Worm (Caenorhabditis elegans) whole organism, L2 larva: ENCODE results near the gene ssu-2.

Experiments
- Y55F3AM.14 ChIP-seq: fragments of 200-800 bp; sonication (Bioruptor generic); optimal IDR thresholded peaks from 2 replicates; lab custom pipeline; 2018; ENCODE audit warnings: mild to moderate bottlenecking, missing genetic modification characterization, missing compliant biosample characterization
- ZK546.5 ChIP-seq: sonication (generic microtip); optimal IDR thresholded peaks from 2 replicates; lab custom pipeline; 2017; ENCODE audit warnings: missing biosample characterization, missing genetic modification characterization
- alr-1 ChIP-seq: fragments of 150-350 bp; optimal IDR thresholded peaks from 2 replicates; lab custom pipeline; 2014; ENCODE audit warnings: missing biosample characterization, missing genetic modification characterization
- aly-2 ChIP-seq: fragments of 150-350 bp; optimal IDR thresholded peaks from 2 replicates; lab custom pipeline; 2014; ENCODE audit warnings: missing biosample characterization, missing genetic modification characterization
- ama-1 ChIP-seq: fragments of 150-350 bp; optimal IDR thresholded peaks from 2 replicates; lab custom pipeline; 2018; ENCODE audit warnings: inconsistent platforms
- blmp-1 ChIP-seq: sonication (generic microtip); optimal IDR thresholded peaks from 2 replicates; lab custom pipeline; 2017; ENCODE audit warnings: missing genetic modification characterization, mild to moderate bottlenecking, missing compliant biosample characterization, antibody characterized with exemption, moderate library complexity; ENCODE audit not compliant: insufficient read depth
- ceh-16 ChIP-seq: fragments of 150-350 bp; optimal IDR thresholded peaks from 2 replicates; lab custom pipeline; 2014; ENCODE audit warnings: missing biosample characterization, missing genetic modification characterization
- ceh-82 ChIP-seq: fragments of 150-350 bp; optimal IDR thresholded peaks from 2 replicates; lab custom pipeline; 2014; ENCODE audit warnings: missing biosample characterization, missing genetic modification characterization
- crh-2 ChIP-seq: sonication (generic microtip); optimal IDR thresholded peaks from 2 replicates; lab custom pipeline; 2017; ENCODE audit warnings: missing biosample characterization, missing genetic modification characterization
- dmd-4 ChIP-seq: sonication (generic microtip); optimal IDR thresholded peaks from 2 replicates; lab custom pipeline; 2017; ENCODE audit warnings: missing biosample characterization, missing genetic modification characterization
- egl-27 ChIP-seq: sonication (generic microtip); optimal IDR thresholded peaks from 3 replicates; lab custom pipeline; 2017; ENCODE audit warnings: missing biosample characterization, missing genetic modification reagents, missing genetic modification characterization
- elt-1 ChIP-seq: fragments of 150-350 bp; optimal IDR thresholded peaks from 2 replicates; lab custom pipeline; 2014; ENCODE audit warnings: missing biosample characterization, missing genetic modification characterization
- elt-3 ChIP-seq: sonication (generic microtip); optimal IDR thresholded peaks from 2 replicates; lab custom pipeline; 2017; ENCODE audit warnings: missing biosample characterization, missing genetic modification characterization
- fos-1 ChIP-seq: fragments of 150-350 bp; optimal IDR thresholded peaks from 2 replicates; lab custom pipeline; 2014; ENCODE audit warnings: missing biosample characterization, missing genetic modification characterization
- lin-11 ChIP-seq: fragments of 150-350 bp; sonication (generic microtip); optimal IDR thresholded peaks from 2 replicates; lab custom pipeline; 2014; ENCODE audit warnings: missing biosample characterization, missing genetic modification characterization, inconsistent platforms, mixed read lengths
- lin-13 ChIP-seq: fragments of 150-350 bp; optimal IDR thresholded peaks from 2 replicates; lab custom pipeline; 2014; ENCODE audit warnings: missing biosample characterization, missing genetic modification reagents, missing genetic modification characterization
- lsy-2 ChIP-seq, 2 experiments: fragments of 150-350 bp in 1 of 2; sonication (generic microtip) in 1 of 2; optimal IDR thresholded peaks; 2 replicates each; lab custom pipeline; 2014 to 2017; ENCODE audit warnings: missing biosample characterization in 2 of 2, missing genetic modification characterization in 2 of 2
- mab-5 ChIP-seq: fragments of 150-350 bp; optimal IDR thresholded peaks from 2 replicates; lab custom pipeline; 2014; ENCODE audit warnings: missing biosample characterization, missing genetic modification characterization
- mbf-1 ChIP-seq: sonication (generic microtip); optimal IDR thresholded peaks from 2 replicates; lab custom pipeline; 2017; ENCODE audit warnings: missing biosample characterization, missing genetic modification characterization
- nhr-10 ChIP-seq: sonication (generic microtip); optimal IDR thresholded peaks from 2 replicates; lab custom pipeline; 2017; ENCODE audit warnings: missing biosample characterization, missing genetic modification characterization
- nhr-129 ChIP-seq: fragments of 150-350 bp; optimal IDR thresholded peaks from 2 replicates; lab custom pipeline; 2014; ENCODE audit warnings: missing biosample characterization, missing genetic modification characterization
- nhr-23 ChIP-seq: fragments of 150-350 bp; optimal IDR thresholded peaks from 2 replicates; lab custom pipeline; 2014; ENCODE audit warnings: missing biosample characterization, missing genetic modification reagents, missing genetic modification characterization
- nhr-237 ChIP-seq: fragments of 150-350 bp; optimal IDR thresholded peaks from 2 replicates; lab custom pipeline; 2014; ENCODE audit warnings: missing biosample characterization, missing genetic modification characterization
- nhr-25 ChIP-seq: fragments of 150-350 bp; sonication (generic microtip); optimal IDR thresholded peaks from 3 replicates; lab custom pipeline; 2014; ENCODE audit warnings: missing biosample characterization, missing genetic modification characterization
- nhr-6 ChIP-seq: fragments of 150-350 bp; optimal IDR thresholded peaks from 2 replicates; lab custom pipeline; 2014; ENCODE audit warnings: missing biosample characterization, missing genetic modification characterization
- nhr-77 ChIP-seq: fragments of 150-350 bp; optimal IDR thresholded peaks from 2 replicates; lab custom pipeline; 2014; ENCODE audit warnings: missing biosample characterization, missing genetic modification characterization
- peb-1 ChIP-seq: fragments of 150-350 bp; optimal IDR thresholded peaks from 2 replicates; lab custom pipeline; 2014; ENCODE audit warnings: missing biosample characterization, missing genetic modification characterization
- sem-4 ChIP-seq: fragments of 150-350 bp; optimal IDR thresholded peaks from 2 replicates; lab custom pipeline; 2014; ENCODE audit warnings: missing biosample characterization, missing genetic modification reagents, missing genetic modification characterization
- skn-1 ChIP-seq: sonication (generic microtip); optimal IDR thresholded peaks from 2 replicates; lab custom pipeline; 2017; ENCODE audit warnings: missing biosample characterization, missing genetic modification characterization
- sma-9 ChIP-seq, 2 experiments: fragments of 150-350 bp in 1 of 2; sonication (generic microtip) in 1 of 2; optimal IDR thresholded peaks; 2 replicates each; lab custom pipeline; 2014 to 2016; ENCODE audit warnings: missing genetic modification characterization in 2 of 2, mild to moderate bottlenecking in 1 of 2, missing biosample characterization in 1 of 2, missing compliant biosample characterization in 1 of 2, missing genetic modification reagents in 1 of 2, moderate library complexity in 1 of 2
- unc-62 ChIP-seq: fragments of 150-350 bp; optimal IDR thresholded peaks from 2 replicates; lab custom pipeline; 2014; ENCODE audit warnings: missing biosample characterization, missing genetic modification reagents, missing genetic modification characterization
- zag-1 ChIP-seq: fragments of 150-350 bp; optimal IDR thresholded peaks from 2 replicates; lab custom pipeline; 2014; ENCODE audit warnings: missing biosample characterization, missing genetic modification characterization
- ztf-1 ChIP-seq: fragments of 200-800 bp; sonication (Bioruptor generic); conservative IDR thresholded peaks from 2 replicates; pipeline ENCODE4 v1.3.6; 2022; ENCODE audit warnings: missing genetic modification characterization, missing compliant biosample characterization
- ztf-11 ChIP-seq: sonication (generic microtip); optimal IDR thresholded peaks from 2 replicates; lab custom pipeline; 2017; ENCODE audit warnings: missing biosample characterization, missing genetic modification characterization

The ssu-2 gene

DNA sequence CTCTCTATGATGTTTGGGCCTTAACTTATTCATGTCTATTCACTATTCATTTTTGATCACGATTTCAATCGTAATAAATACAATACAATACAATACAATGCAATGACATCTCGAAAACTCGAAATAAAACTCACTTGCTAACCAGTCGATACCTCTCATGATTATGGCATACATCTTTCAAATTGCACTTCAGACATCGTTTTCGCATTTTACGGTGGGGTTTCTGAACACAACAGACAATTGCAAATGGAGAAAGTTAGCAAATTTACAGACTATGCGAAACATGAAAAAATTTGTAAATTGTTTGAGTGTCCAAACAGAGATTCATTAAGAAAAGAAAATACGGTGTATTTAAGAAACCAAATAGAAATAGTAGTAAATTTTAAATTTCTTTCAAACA lies 22.4 kb downstream of the ssu-2 start, which contains the start of gene paqr-3:
Gene paqr-3 (minus strand): TSS at position 210 of the 400 bp plus-strand sequence.
- no peak for TF ChIP-seq dmd-4 (tag; lab: Kevin White, UChicago)
- no peak for TF ChIP-seq nhr-129 (tag; lab: Kevin White, UChicago)
- no peak for TF ChIP-seq aly-2 (tag; lab: Kevin White, UChicago)
- no peak for TF ChIP-seq lsy-2 (tag; optimal IDR thresholded peaks at IDR 0.05; lab: Kevin White, UChicago)
- no peak for TF ChIP-seq elt-3 (tag; lab: Kevin White, UChicago)
- no peak for TF ChIP-seq ztf-11
- TF ChIP-seq blmp-1 (tag; lab: Kevin White, UChicago), result no peak
- TF ChIP-seq skn-1 (tag; lab: Kevin White, UChicago), result no peak
- TF ChIP-seq ZK546.5 (tag; lab: Kevin White, UChicago), result no peak
- TF ChIP-seq lin-11 (tag; lab: Kevin White, UChicago), result no peak
- TF ChIP-seq egl-27 (tag; lab: Kevin White, UChicago), result no peak
- TF ChIP-seq nhr-237 (tag; lab: Kevin White, UChicago), result no peak
- no peak for TF ChIP-seq nhr-23 (tag; lab: Kevin White, UChicago)
- no peak for TF ChIP-seq crh-2 (tag; lab: Kevin White, UChicago)
- TF ChIP-seq Y55F3AM.14 (GFP tag; lab: Kevin White, UChicago), result no peak

DNA sequence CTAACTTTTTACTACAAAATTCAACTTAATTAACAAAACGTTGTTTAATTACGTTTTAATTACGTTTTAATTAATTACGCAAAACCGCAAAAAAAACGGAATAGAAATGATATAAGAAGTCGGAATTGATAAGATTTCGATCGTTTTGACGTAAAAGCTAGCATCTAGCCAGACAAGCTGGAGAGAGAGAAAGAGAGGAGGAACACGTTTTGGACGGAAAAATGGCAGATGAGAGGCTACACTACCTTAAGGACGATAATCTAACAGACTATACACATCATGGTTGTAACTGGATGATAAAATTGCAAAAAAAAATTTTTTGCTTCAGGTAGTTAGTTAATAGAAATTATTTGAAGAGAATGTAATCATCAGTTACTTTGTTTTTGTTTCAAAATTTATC lies 23.1 kb downstream of the ssu-2 start:
- TF ChIP-seq ztf-11 (no peak), lin-11 (tag; lab: Kevin White, UChicago) (no peak), unc-62 (no peak), nhr-10 (no peak), peb-1 (tag; lab: Kevin White, UChicago) (no peak), nhr-23 (tag; lab: Kevin White, UChicago) (no peak), ZK546.5 (tag; lab: Kevin White, UChicago) (no peak), mbf-1 (tag; lab: Kevin White, UChicago) (no peak), zag-1 (tag; lab: Kevin White, UChicago) (no peak), elt-1 (tag; lab: Kevin White, UChicago) (no peak), ceh-82 (tag; lab: Kevin White, UChicago) (no peak), elt-3 (tag; lab: Kevin White, UChicago) (no peak), mab-5 (tag; lab: Kevin White, UChicago) (no peak), alr-1 (tag; lab: Kevin White, UChicago) (no peak), sma-9 (GFP tag; optimal IDR thresholded peaks at IDR 0.05; lab: Kevin White, UChicago) (no peak), sma-9 (tag; optimal IDR thresholded peaks at IDR 0.05; lab: Kevin White, UChicago) (no peak), Y55F3AM.14 (GFP tag; lab: Kevin White, UChicago) (no peak), nhr-77 (tag; lab: Kevin White, UChicago) (no peak), ztf-1 (GFP tag; lab: Robert Waterston, UW) (no peak), sem-4 (tag; lab: Kevin White, UChicago) (no peak)

DNA sequence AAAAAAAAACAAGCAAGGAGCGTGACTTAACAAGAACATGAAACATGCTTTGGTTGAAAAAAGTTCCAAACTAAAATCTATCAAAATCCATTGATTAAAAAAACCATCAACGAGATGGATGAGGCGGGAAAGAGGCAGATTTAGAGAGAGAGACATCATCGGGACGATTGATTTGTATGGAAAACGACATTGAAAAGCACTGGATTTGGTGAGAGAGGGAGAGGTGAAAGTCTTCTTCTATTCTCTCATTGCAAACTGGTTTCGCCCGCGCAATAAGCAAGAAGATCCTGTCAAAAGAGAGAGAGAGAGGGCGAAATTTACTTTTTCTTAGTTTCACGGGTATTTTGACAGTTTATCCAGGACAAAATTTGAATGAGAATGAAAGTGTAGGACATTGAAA lies 24.1 kb downstream of the ssu-2 start:
- TF ChIP-seq nhr-129 (tag; lab: Kevin White, UChicago) (peak; percentile 14), fos-1 (tag; lab: Kevin White, UChicago) (no peak), aly-2 (tag; lab: Kevin White, UChicago) (no peak)

- no peak for TF ChIP-seq sma-9 (GFP tag; optimal IDR thresholded peaks at IDR 0.05; lab: Kevin White, UChicago)
- no peak for TF ChIP-seq sma-9 (tag; optimal IDR thresholded peaks at IDR 0.05; lab: Kevin White, UChicago)
- no peak for TF ChIP-seq ama-1
- no peak for TF ChIP-seq mbf-1 (tag; lab: Kevin White, UChicago)
- TF ChIP-seq lin-13 (GFP tag; lab: Kevin White, UChicago), result no peak
Observed at ce11 chrIV:14387766-14388553, 26.9 kb downstream of the ssu-2 start.

DNA sequence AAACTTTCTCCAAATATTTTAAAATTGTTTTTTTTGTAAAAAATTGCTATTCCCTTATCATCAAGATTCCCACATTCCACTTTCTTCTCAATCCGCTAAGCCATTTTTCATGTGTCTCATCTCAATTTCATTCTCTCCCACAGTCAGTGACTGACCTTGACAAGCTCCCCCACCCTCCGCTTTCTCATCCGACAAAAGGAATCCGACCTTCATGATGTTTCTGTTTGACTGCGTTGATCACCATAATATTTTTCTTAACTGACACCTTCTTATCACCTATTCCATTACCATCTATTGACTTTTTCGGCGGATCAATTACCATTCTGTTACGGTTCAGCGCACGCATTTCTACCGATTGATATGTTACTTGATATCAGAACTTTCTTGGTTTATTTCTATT lies 28.0 kb downstream of the ssu-2 start:
- no peak for TF ChIP-seq ama-1
- no peak for TF ChIP-seq nhr-10
- peak; percentile 10 for TF ChIP-seq ceh-16 (tag; lab: Kevin White, UChicago)
- TF ChIP-seq nhr-129 (tag; lab: Kevin White, UChicago), result peak; percentile 65
- peak; percentile 47 for TF ChIP-seq blmp-1 (tag; lab: Kevin White, UChicago)
- TF ChIP-seq nhr-25 (tag; lab: Kevin White, UChicago), result peak; percentile 35
- TF ChIP-seq nhr-6 (tag; lab: Kevin White, UChicago), result no peak
- TF ChIP-seq fos-1 (tag; lab: Kevin White, UChicago), result peak; percentile 10
- TF ChIP-seq, all 48 proteins: peak for 5
